Worm (Caenorhabditis elegans) whole organism, mixed stage, embryonic: Measurements from ENCODE around the gene F49E2.5.

ENCODE experiments used
- bed-3 ChIP-seq: fragments of 200-800 bp; sonication (Bioruptor generic); optimal IDR thresholded peaks from 3 replicates; lab custom pipeline; 2018; ENCODE audit warnings: mild to moderate bottlenecking, missing genetic modification characterization, moderate library complexity, missing compliant biosample characterization
- elt-1 ChIP-seq: sonication (generic microtip); optimal IDR thresholded peaks from 2 replicates; lab custom pipeline; 2017; ENCODE audit warnings: missing genetic modification characterization, mild to moderate bottlenecking, missing compliant biosample characterization, antibody characterized with exemption, moderate library complexity, borderline replicate concordance; ENCODE audit not compliant: insufficient read depth
- lin-13 ChIP-seq: fragments of 150-350 bp; optimal IDR thresholded peaks from 2 replicates; lab custom pipeline; 2014; ENCODE audit warnings: missing biosample characterization, missing genetic modification characterization
- mep-1 ChIP-seq: fragments of 150-350 bp; optimal IDR thresholded peaks from 2 replicates; lab custom pipeline; 2017; ENCODE audit warnings: missing biosample characterization, missing genetic modification reagents, missing genetic modification characterization, inconsistent platforms
- nhr-12 ChIP-seq: fragments of 150-350 bp; optimal IDR thresholded peaks from 2 replicates; lab custom pipeline; 2014; ENCODE audit warnings: missing biosample characterization, missing genetic modification characterization
- pha-4 ChIP-seq: fragments of 150-350 bp; optimal IDR thresholded peaks from 2 replicates; lab custom pipeline; 2018; ENCODE audit warnings: missing biosample characterization, missing genetic modification reagents, missing genetic modification characterization
- snpc-4 ChIP-seq: fragments of 150-350 bp; optimal IDR thresholded peaks from 2 replicates; lab custom pipeline; 2014; ENCODE audit warnings: missing biosample characterization, missing genetic modification characterization
- ztf-11 ChIP-seq: fragments of 150-350 bp; optimal IDR thresholded peaks from 2 replicates; lab custom pipeline; 2014; ENCODE audit warnings: missing biosample characterization, missing genetic modification characterization

DNA sequence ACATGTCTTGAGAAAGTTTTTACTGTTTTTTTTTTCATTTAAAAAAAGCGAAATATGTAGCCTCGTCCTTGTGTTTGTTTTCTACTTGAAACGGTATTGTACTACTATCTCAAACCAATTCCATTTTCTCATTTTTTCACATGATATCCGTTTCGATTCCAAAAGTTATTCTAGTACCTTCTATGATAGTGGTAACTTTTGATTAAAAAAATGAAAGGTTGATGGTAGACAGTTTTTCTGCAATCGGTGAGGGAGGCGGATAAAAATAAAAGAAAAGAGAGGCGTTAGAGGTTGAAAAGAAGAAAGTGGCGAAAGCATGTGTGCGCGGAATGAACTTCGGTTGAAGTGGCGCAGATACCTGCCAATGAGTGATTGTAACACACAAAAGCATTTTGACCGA, 15.6 kb upstream of the F49E2.5 start:
- TF ChIP-seq ztf-11 (tag; lab: Kevin White, UChicago) (no peak), lin-13 (tag; lab: Kevin White, UChicago) (no peak), snpc-4 (tag; lab: Kevin White, UChicago) (no peak), nhr-12 (tag; lab: Kevin White, UChicago) (no peak), bed-3 (GFP tag; lab: Kevin White, UChicago) (no peak), mep-1 (no peak), elt-1 (no peak), pha-4 (no peak)
